Worm (Caenorhabditis elegans): ENCODE results near the gene F31E8.4.

DNA sequence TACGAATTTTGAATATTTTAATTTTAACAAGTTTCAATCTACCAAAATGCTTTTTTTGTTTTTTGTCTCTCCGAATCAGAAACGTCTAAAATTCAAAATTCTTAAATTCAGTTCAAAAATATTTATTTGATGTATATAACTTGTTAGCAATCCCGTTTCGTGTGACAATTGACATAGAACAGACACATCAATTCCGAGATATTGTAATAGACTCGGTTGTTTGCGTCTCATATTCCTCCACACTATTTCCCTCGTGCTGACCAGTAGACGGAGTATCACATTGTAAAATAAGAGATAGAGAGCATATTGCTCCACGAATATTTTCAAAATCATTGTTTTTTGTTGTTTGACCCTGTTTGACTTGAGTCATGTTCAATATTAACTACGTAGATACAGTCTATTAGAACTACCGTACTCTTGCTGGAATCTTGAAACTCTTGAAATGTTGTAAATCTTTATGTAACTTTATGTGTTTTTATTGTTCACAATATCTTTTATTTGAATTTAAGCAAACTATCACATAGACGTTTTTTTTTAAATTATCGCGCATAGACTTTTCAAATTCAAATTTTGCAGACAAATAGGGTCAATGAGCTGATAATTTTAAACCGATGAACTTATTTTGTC lies 11.2 kb downstream of the F31E8.4 start, which contains the start of gene T13C2.3:
- TF ChIP-seq ceh-13 (GFP tag; optimal IDR thresholded peaks at IDR 0.05) (no peak), tbx-11 (GFP tag; IDR thresholded peaks at IDR 0.05) (no peak), flt-1 (GFP tag; IDR thresholded peaks at IDR 0.05) (no peak), ets-7 (tag; optimal IDR thresholded peaks at IDR 0.05) (no peak), ama-1 (optimal IDR thresholded peaks at IDR 0.05) (no peak), sea-1 (GFP tag; conservative IDR thresholded peaks at IDR 0.05) (no peak), tbx-37 (GFP tag; conservative IDR thresholded peaks at IDR 0.05) (no peak), F13C5.2 (tag; optimal IDR thresholded peaks at IDR 0.05) (no peak), B0310.2 (tag; optimal IDR thresholded peaks at IDR 0.05) (no peak), pes-1 (GFP tag; IDR thresholded peaks at IDR 0.05) (no peak), scrt-1 (GFP tag; IDR thresholded peaks at IDR 0.05) (no peak)
